Fruit fly (Drosophila melanogaster) whole organism, embryonic: ENCODE results near the gene CG10510.

Experiments
- Awh ChIP-seq: fragments of 200-800 bp; sonication (Bioruptor generic); IDR thresholded peaks from 2 replicates; pipeline ENCODE4, ENCODE4 v1.3.6; 2022; ENCODE audit warnings: missing biosample characterization, missing genetic modification characterization
- CG10209 ChIP-seq: fragments of 200-800 bp; sonication (Bioruptor generic); optimal IDR thresholded peaks from 3 replicates; lab custom pipeline; 2017; ENCODE audit warnings: missing biosample characterization, mild to moderate bottlenecking, missing genetic modification characterization, missing genetic modification reagents
- CG10366 ChIP-seq: fragments of 200-800 bp; sonication (Bioruptor generic); IDR thresholded peaks from 2 replicates; pipeline ENCODE4 v1.3.6; 2022; ENCODE audit warnings: missing biosample characterization, missing genetic modification characterization
- CG10979 ChIP-seq: fragments of 200-800 bp; sonication (Bioruptor generic); optimal IDR thresholded peaks from 2 replicates; lab custom pipeline; 2018; ENCODE audit warnings: missing biosample characterization, mild to moderate bottlenecking, missing genetic modification characterization, moderate library complexity
- CG11696 ChIP-seq: fragments of 200-800 bp; sonication (Bioruptor generic); IDR thresholded peaks from 2 replicates; pipeline ENCODE4 v1.3.6; 2022; ENCODE audit warnings: missing biosample characterization, missing genetic modification characterization
- CG13424 ChIP-seq: fragments of 200-800 bp; sonication (Bioruptor generic); optimal IDR thresholded peaks from 2 replicates; lab custom pipeline; 2019; ENCODE audit warnings: missing biosample characterization, mild to moderate bottlenecking, missing genetic modification characterization, moderate library complexity
- CG13624 ChIP-seq: fragments of 200-800 bp; sonication (Bioruptor generic); optimal IDR thresholded peaks from 2 replicates; lab custom pipeline; 2016; ENCODE audit warnings: missing biosample characterization, missing genetic modification characterization
- CG14014 ChIP-seq: fragments of 200-800 bp; sonication (Bioruptor generic); IDR thresholded peaks from 2 replicates; pipeline ENCODE4 v1.3.6; 2022; ENCODE audit warnings: missing biosample characterization, missing genetic modification characterization
- CG18599 ChIP-seq: fragments of 200-800 bp; sonication (Bioruptor generic); optimal IDR thresholded peaks from 3 replicates; lab custom pipeline; 2017; ENCODE audit warnings: missing biosample characterization, missing genetic modification characterization, mild to moderate bottlenecking, moderate library complexity, missing genetic modification reagents
- CG6813 ChIP-seq: fragments of 200-800 bp; sonication (Bioruptor generic); optimal IDR thresholded peaks from 2 replicates; lab custom pipeline; 2017; ENCODE audit warnings: missing biosample characterization, missing genetic modification characterization, mild to moderate bottlenecking, moderate library complexity, missing genetic modification reagents
- CG7357 ChIP-seq: fragments of 200-800 bp; sonication (Bioruptor generic); IDR thresholded peaks from 3 replicates; pipeline ENCODE4 v1.3.6; 2022; ENCODE audit warnings: missing biosample characterization, missing genetic modification characterization
- CG7839 ChIP-seq: fragments of 200-800 bp; sonication (Bioruptor generic); optimal IDR thresholded peaks from 3 replicates; lab custom pipeline; 2018; ENCODE audit warnings: missing biosample characterization, mild to moderate bottlenecking, missing genetic modification characterization, moderate library complexity
- CG9727 ChIP-seq: fragments of 200-800 bp; sonication (Bioruptor generic); optimal IDR thresholded peaks from 3 replicates; lab custom pipeline; 2017; ENCODE audit warnings: missing biosample characterization, mild to moderate bottlenecking, missing genetic modification characterization
- CG9797 ChIP-seq: fragments of 200-800 bp; sonication (Bioruptor generic); optimal IDR thresholded peaks from 3 replicates; lab custom pipeline; 2018; ENCODE audit warnings: missing biosample characterization, mild to moderate bottlenecking, missing genetic modification characterization
- E2f1 ChIP-seq: fragments of 200-800 bp; sonication (Bioruptor generic); IDR thresholded peaks from 2 replicates; pipeline ENCODE4 v1.3.6; 2022; ENCODE audit warnings: missing biosample characterization, missing genetic modification characterization
- Ets65A ChIP-seq: fragments of 200-800 bp; sonication (Bioruptor generic); peaks from one replicate; lab custom pipeline; 2016; ENCODE audit warnings: missing biosample characterization, missing genetic modification characterization
- Hmx ChIP-seq: fragments of 200-800 bp; sonication (Bioruptor generic); optimal IDR thresholded peaks from 2 replicates; lab custom pipeline; 2016; ENCODE audit warnings: missing biosample characterization, missing genetic modification characterization
- Hr3 ChIP-seq: fragments of 200-800 bp; sonication (Bioruptor generic); optimal IDR thresholded peaks from 3 replicates; lab custom pipeline; 2016; ENCODE audit warnings: missing biosample characterization, missing genetic modification characterization
- Hr51 ChIP-seq, 2 experiments: fragments of 200-800 bp; sonication (Bioruptor generic); optimal IDR thresholded peaks; 2 replicates in 1 of 2; 3 replicates in 1 of 2; lab custom pipeline; 2016 to 2018; ENCODE audit warnings: missing biosample characterization in 2 of 2, missing genetic modification characterization in 2 of 2, mild to moderate bottlenecking in 1 of 2, moderate library complexity in 1 of 2
- Meics ChIP-seq: fragments of 200-800 bp; sonication (Bioruptor generic); optimal IDR thresholded peaks from 2 replicates; lab custom pipeline; 2017; ENCODE audit warnings: missing biosample characterization, mild to moderate bottlenecking, missing genetic modification characterization
- PHDP ChIP-seq: fragments of 200-800 bp; sonication (Bioruptor generic); optimal IDR thresholded peaks from 3 replicates; lab custom pipeline; 2018; ENCODE audit warnings: missing biosample characterization, mild to moderate bottlenecking, missing genetic modification characterization, moderate library complexity
- Side ChIP-seq: fragments of 200-800 bp; sonication (Bioruptor generic); optimal IDR thresholded peaks from 2 replicates; lab custom pipeline; 2016; ENCODE audit warnings: missing biosample characterization, missing genetic modification characterization
- chm ChIP-seq: fragments of 200-800 bp; sonication (Bioruptor generic); IDR thresholded peaks from 2 replicates; pipeline ENCODE4 v1.3.6; 2022; ENCODE audit warnings: missing biosample characterization, missing genetic modification characterization
- corto ChIP-seq: fragments of 200-800 bp; sonication (Bioruptor generic); optimal IDR thresholded peaks from 2 replicates; lab custom pipeline; 2016; ENCODE audit warnings: missing biosample characterization, mild to moderate bottlenecking, missing genetic modification characterization, moderate library complexity
- danr ChIP-seq: fragments of 200-800 bp; sonication (Bioruptor generic); IDR thresholded peaks from 2 replicates; pipeline ENCODE4 v1.3.6; 2022; ENCODE audit warnings: missing biosample characterization, missing genetic modification characterization
- dmrt11E ChIP-seq: fragments of 200-800 bp; sonication (Bioruptor generic); optimal IDR thresholded peaks from 3 replicates; lab custom pipeline; 2018; ENCODE audit warnings: missing biosample characterization, mild to moderate bottlenecking, missing genetic modification characterization, moderate library complexity
- eve ChIP-seq, 2 experiments: fragments of >200 bp; optimal IDR thresholded peaks; 2 replicates each; lab custom pipeline; 2017; ENCODE audit warnings: missing biosample characterization in 2 of 2, missing genetic modification characterization in 2 of 2
- fd96Cb ChIP-seq: fragments of 200-800 bp; sonication (Bioruptor generic); optimal IDR thresholded peaks from 2 replicates; lab custom pipeline; 2018; ENCODE audit warnings: missing biosample characterization, mild to moderate bottlenecking, missing genetic modification characterization, moderate library complexity
- hkb ChIP-seq, 2 experiments: fragments of 200-800 bp in 1 of 2; fragments of >200 bp in 1 of 2; sonication (Bioruptor generic) in 1 of 2; IDR thresholded peaks in 1 of 2; optimal IDR thresholded peaks in 1 of 2; 2 replicates each; pipeline versions ENCODE4 v1.3.6 to Lab custom; 2017 to 2022; ENCODE audit warnings: missing biosample characterization in 1 of 2, missing genetic modification characterization in 1 of 2
- ind ChIP-seq: fragments of 200-800 bp; sonication (Bioruptor generic); optimal IDR thresholded peaks from 3 replicates; lab custom pipeline; 2016; ENCODE audit warnings: missing biosample characterization, missing genetic modification characterization
- lmd ChIP-seq: fragments of 200-800 bp; sonication (Bioruptor generic); IDR thresholded peaks from 2 replicates; pipeline ENCODE4 v1.3.6; 2022; ENCODE audit warnings: missing biosample characterization, missing genetic modification characterization
- mam ChIP-seq: fragments of 200-800 bp; sonication (Bioruptor generic); optimal IDR thresholded peaks from 3 replicates; lab custom pipeline; 2016; ENCODE audit warnings: missing biosample characterization, missing genetic modification characterization
- nerfin-1 ChIP-seq: fragments of 200-800 bp; sonication (Bioruptor generic); optimal IDR thresholded peaks from 3 replicates; lab custom pipeline; 2019; ENCODE audit warnings: missing biosample characterization, mild to moderate bottlenecking, missing genetic modification characterization, moderate library complexity
- nmo ChIP-seq: fragments of 200-800 bp; sonication (Bioruptor generic); optimal IDR thresholded peaks from 2 replicates; lab custom pipeline; 2018; ENCODE audit warnings: missing biosample characterization, mild to moderate bottlenecking, missing genetic modification characterization, moderate library complexity
- nom ChIP-seq: fragments of 200-800 bp; sonication (Bioruptor generic); optimal IDR thresholded peaks from 2 replicates; lab custom pipeline; 2017; ENCODE audit warnings: missing biosample characterization, missing genetic modification characterization, mild to moderate bottlenecking, moderate library complexity, missing genetic modification reagents
- prd ChIP-seq, 3 experiments: fragments of >200 bp in 2 of 3; fragments of 200-800 bp in 1 of 3; sonication (Bioruptor generic) in 1 of 3; optimal IDR thresholded peaks in 2 of 3; IDR thresholded peaks in 1 of 3; 2 replicates in 2 of 3; 3 replicates in 1 of 3; pipeline versions ENCODE4 v1.3.6 to Lab custom; 2017 to 2022; ENCODE audit warnings: missing biosample characterization in 1 of 3, missing genetic modification characterization in 1 of 3
- slbo ChIP-seq: fragments of 200-800 bp; sonication (Bioruptor generic); IDR thresholded peaks from 2 replicates; pipeline ENCODE4 v1.3.6; 2022; ENCODE audit warnings: missing biosample characterization, missing genetic modification characterization
- stwl ChIP-seq: fragments of 200-800 bp; sonication (Bioruptor generic); optimal IDR thresholded peaks from 3 replicates; lab custom pipeline; 2018; ENCODE audit warnings: missing biosample characterization, mild to moderate bottlenecking, missing genetic modification characterization, moderate library complexity
- tgo ChIP-seq: fragments of 200-800 bp; sonication (Bioruptor generic); IDR thresholded peaks from 3 replicates; pipeline ENCODE4 v1.3.6; 2022; ENCODE audit warnings: missing biosample characterization, missing genetic modification characterization
- trem ChIP-seq: fragments of 200-800 bp; optimal IDR thresholded peaks from 3 replicates; lab custom pipeline; 2019; ENCODE audit warnings: missing biosample characterization, mild to moderate bottlenecking, missing genetic modification characterization, moderate library complexity
- yki ChIP-seq: fragments of >200 bp; optimal IDR thresholded peaks from 3 replicates; lab custom pipeline; 2018
- zfh1 ChIP-seq: fragments of 200-800 bp; sonication (Bioruptor generic); IDR thresholded peaks from 3 replicates; pipeline ENCODE4 v1.3.6; 2022; ENCODE audit warnings: missing biosample characterization, missing genetic modification characterization

The CG10510 gene

dm6 chr3L:21256062-21257023 is 46.5 kb upstream of the CG10510 start (continued):
- no peak for TF ChIP-seq stwl (tag; lab: Kevin White, UChicago)
- TF ChIP-seq corto (GFP tag; lab: Kevin White, UChicago), result peak; percentile 14

- TF ChIP-seq nom (peak; percentile 5), Side (no peak), CG14014 (GFP tag; lab: Robert Waterston, UW) (no peak), CG13624 (GFP tag; lab: Kevin White, UChicago) (no peak), Ets65A (GFP tag; lab: Kevin White, UChicago) (peak; percentile 74)
- TF ChIP-seq, all 482 proteins: peak for 2
These were observed 44.7 kb upstream of the CG10510 start for dm6 chr3L:21254524-21254972.

dm6 chr3L:21253761-21254523 is 44.1 kb upstream of the CG10510 start:
- peak; percentile 55 for TF ChIP-seq dmrt11E (tag; lab: Kevin White, UChicago)
- peak; percentile 39 for TF ChIP-seq CG13424 (tag; lab: Kevin White, UChicago)
- peak; percentile 54 for TF ChIP-seq CG9727 (GFP tag; lab: Kevin White, UChicago)
- TF ChIP-seq danr (GFP tag; lab: Robert Waterston, UW), result no peak
- peak; percentile 15; the same call in 1 of the 2 replicates for TF ChIP-seq CG10366 (GFP tag; lab: Robert Waterston, UW)
- peak; percentile 38 for TF ChIP-seq CG10209
- TF ChIP-seq Hmx, result no peak
- no peak for TF ChIP-seq CG18599 (GFP tag; lab: Kevin White, UChicago)
- peak; percentile 11 for TF ChIP-seq Meics
- TF ChIP-seq CG7357 (GFP tag; lab: Robert Waterston, UW), result no peak
- no peak for TF ChIP-seq E2f1 (GFP tag; lab: Robert Waterston, UW)
- peak; percentile 13; the same call in 1 of the 2 replicates for TF ChIP-seq lmd
- peak in 1 of 2 experiments; percentile 58 for TF ChIP-seq eve (GFP tag; optimal IDR thresholded peaks at IDR 0.05; lab: Kevin White, UChicago)
- TF ChIP-seq prd (optimal IDR thresholded peaks at IDR 0.05; lab: Kevin White, UChicago), result no peak
- TF ChIP-seq prd (GFP tag; IDR thresholded peaks at IDR 0.05; lab: Robert Waterston, UW), result peak; percentile 59; the same call in 1 of the 3 replicates
- TF ChIP-seq zfh1, result peak; percentile 57; the same call in 1 of the 3 replicates
- peak; percentile 29 for TF ChIP-seq ind (GFP tag; lab: Kevin White, UChicago)
- peak; percentile 32; the same call in 1 of the 2 replicates for TF ChIP-seq chm (GFP tag; lab: Robert Waterston, UW)
- TF ChIP-seq PHDP (tag; lab: Kevin White, UChicago), result peak; percentile 31
- peak; percentile 20; the same call in 1 of the 3 replicates for TF ChIP-seq tgo (GFP tag; lab: Robert Waterston, UW)
- peak; percentile 11 for TF ChIP-seq Hr3 (GFP tag; lab: Kevin White, UChicago)
- TF ChIP-seq slbo (GFP tag; lab: Robert Waterston, UW), result no peak
- peak; percentile 57 for TF ChIP-seq CG7839
- TF ChIP-seq yki, result no peak
- TF ChIP-seq Awh (GFP tag; lab: Robert Waterston, UW), result 0 out of 2 replicates have a peak, but pooled peaks have one; percentile 47
- no peak for TF ChIP-seq CG9797 (GFP tag; lab: Kevin White, UChicago)
- peak; percentile 62 for TF ChIP-seq fd96Cb (tag; lab: Kevin White, UChicago)
- TF ChIP-seq CG6813 (GFP tag; lab: Kevin White, UChicago), result no peak
- TF ChIP-seq CG11696 (GFP tag; lab: Robert Waterston, UW), result no peak
- TF ChIP-seq nerfin-1, result peak; percentile 39
- TF ChIP-seq hkb (optimal IDR thresholded peaks at IDR 0.05; lab: Kevin White, UChicago), result no peak
- peak; percentile 35; the same call in 1 of the 2 replicates for TF ChIP-seq hkb (GFP tag; IDR thresholded peaks at IDR 0.05; lab: Robert Waterston, UW)
- TF ChIP-seq nmo (GFP tag; lab: Kevin White, UChicago), result peak; percentile 73
- TF ChIP-seq trem (tag; lab: Kevin White, UChicago), result peak; percentile 47
- peak; percentile 8 for TF ChIP-seq mam (GFP tag; lab: Kevin White, UChicago)
- TF ChIP-seq CG10979 (tag; lab: Kevin White, UChicago), result peak; percentile 73
- TF ChIP-seq Hr51 (GFP tag; optimal IDR thresholded peaks at IDR 0.05; lab: Kevin White, UChicago), result peak in 1 of 2 experiments; percentile 69
